Worm (Caenorhabditis elegans) whole organism, L2 larva: ENCODE data around the gene glb-1.

Source experiments
- C34F6.9 ChIP-seq: fragments of 150-350 bp; optimal IDR thresholded peaks from 2 replicates; lab custom pipeline; 2014; ENCODE audit warnings: missing biosample characterization, missing genetic modification characterization
- F13H6.1 ChIP-seq: sonication (generic microtip); optimal IDR thresholded peaks from 2 replicates; lab custom pipeline; 2016; ENCODE audit warnings: missing genetic modification characterization, missing compliant biosample characterization
- R02D3.7 ChIP-seq: fragments of 150-350 bp; optimal IDR thresholded peaks from 2 replicates; lab custom pipeline; 2014; ENCODE audit warnings: missing biosample characterization, missing genetic modification characterization
- alr-1 ChIP-seq: fragments of 150-350 bp; optimal IDR thresholded peaks from 2 replicates; lab custom pipeline; 2014; ENCODE audit warnings: missing biosample characterization, missing genetic modification characterization
- aly-2 ChIP-seq: fragments of 150-350 bp; optimal IDR thresholded peaks from 2 replicates; lab custom pipeline; 2014; ENCODE audit warnings: missing biosample characterization, missing genetic modification characterization
- ama-1 ChIP-seq: fragments of 150-350 bp; optimal IDR thresholded peaks from 2 replicates; lab custom pipeline; 2018; ENCODE audit warnings: inconsistent platforms
- blmp-1 ChIP-seq: sonication (generic microtip); optimal IDR thresholded peaks from 2 replicates; lab custom pipeline; 2017; ENCODE audit warnings: missing genetic modification characterization, mild to moderate bottlenecking, missing compliant biosample characterization, antibody characterized with exemption, moderate library complexity; ENCODE audit not compliant: insufficient read depth
- ceh-16 ChIP-seq: fragments of 150-350 bp; optimal IDR thresholded peaks from 2 replicates; lab custom pipeline; 2014; ENCODE audit warnings: missing biosample characterization, missing genetic modification characterization
- crh-2 ChIP-seq: sonication (generic microtip); optimal IDR thresholded peaks from 2 replicates; lab custom pipeline; 2017; ENCODE audit warnings: missing biosample characterization, missing genetic modification characterization
- dmd-4 ChIP-seq: sonication (generic microtip); optimal IDR thresholded peaks from 2 replicates; lab custom pipeline; 2017; ENCODE audit warnings: missing biosample characterization, missing genetic modification characterization
- egl-27 ChIP-seq: sonication (generic microtip); optimal IDR thresholded peaks from 3 replicates; lab custom pipeline; 2017; ENCODE audit warnings: missing biosample characterization, missing genetic modification reagents, missing genetic modification characterization
- elt-3 ChIP-seq: sonication (generic microtip); optimal IDR thresholded peaks from 2 replicates; lab custom pipeline; 2017; ENCODE audit warnings: missing biosample characterization, missing genetic modification characterization
- fos-1 ChIP-seq: fragments of 150-350 bp; optimal IDR thresholded peaks from 2 replicates; lab custom pipeline; 2014; ENCODE audit warnings: missing biosample characterization, missing genetic modification characterization
- gmeb-1 ChIP-seq: fragments of 150-350 bp; optimal IDR thresholded peaks from 2 replicates; lab custom pipeline; 2014; ENCODE audit warnings: missing biosample characterization, missing genetic modification characterization
- lin-11 ChIP-seq: fragments of 150-350 bp; sonication (generic microtip); optimal IDR thresholded peaks from 2 replicates; lab custom pipeline; 2014; ENCODE audit warnings: missing biosample characterization, missing genetic modification characterization, inconsistent platforms, mixed read lengths
- lin-13 ChIP-seq: fragments of 150-350 bp; optimal IDR thresholded peaks from 2 replicates; lab custom pipeline; 2014; ENCODE audit warnings: missing biosample characterization, missing genetic modification reagents, missing genetic modification characterization
- lin-39 ChIP-seq: fragments of 150-350 bp; optimal IDR thresholded peaks from 2 replicates; lab custom pipeline; 2014; ENCODE audit warnings: missing biosample characterization, missing genetic modification reagents, missing genetic modification characterization
- lsy-2 ChIP-seq, 2 experiments: fragments of 150-350 bp in 1 of 2; sonication (generic microtip) in 1 of 2; optimal IDR thresholded peaks; 2 replicates each; lab custom pipeline; 2014 to 2017; ENCODE audit warnings: missing biosample characterization in 2 of 2, missing genetic modification characterization in 2 of 2
- mab-5 ChIP-seq: fragments of 150-350 bp; optimal IDR thresholded peaks from 2 replicates; lab custom pipeline; 2014; ENCODE audit warnings: missing biosample characterization, missing genetic modification characterization
- mbf-1 ChIP-seq: sonication (generic microtip); optimal IDR thresholded peaks from 2 replicates; lab custom pipeline; 2017; ENCODE audit warnings: missing biosample characterization, missing genetic modification characterization
- nhr-10 ChIP-seq: sonication (generic microtip); optimal IDR thresholded peaks from 2 replicates; lab custom pipeline; 2017; ENCODE audit warnings: missing biosample characterization, missing genetic modification characterization
- nhr-12 ChIP-seq: fragments of 150-350 bp; optimal IDR thresholded peaks from 2 replicates; lab custom pipeline; 2014; ENCODE audit warnings: missing biosample characterization, missing genetic modification characterization
- nhr-129 ChIP-seq: fragments of 150-350 bp; optimal IDR thresholded peaks from 2 replicates; lab custom pipeline; 2014; ENCODE audit warnings: missing biosample characterization, missing genetic modification characterization
- nhr-21 ChIP-seq: fragments of 150-350 bp; optimal IDR thresholded peaks from 2 replicates; lab custom pipeline; 2014; ENCODE audit warnings: missing biosample characterization, missing genetic modification characterization
- nhr-23 ChIP-seq: fragments of 150-350 bp; optimal IDR thresholded peaks from 2 replicates; lab custom pipeline; 2014; ENCODE audit warnings: missing biosample characterization, missing genetic modification reagents, missing genetic modification characterization
- nhr-6 ChIP-seq: fragments of 150-350 bp; optimal IDR thresholded peaks from 2 replicates; lab custom pipeline; 2014; ENCODE audit warnings: missing biosample characterization, missing genetic modification characterization
- nhr-77 ChIP-seq: fragments of 150-350 bp; optimal IDR thresholded peaks from 2 replicates; lab custom pipeline; 2014; ENCODE audit warnings: missing biosample characterization, missing genetic modification characterization
- sem-4 ChIP-seq: fragments of 150-350 bp; optimal IDR thresholded peaks from 2 replicates; lab custom pipeline; 2014; ENCODE audit warnings: missing biosample characterization, missing genetic modification reagents, missing genetic modification characterization
- skn-1 ChIP-seq: sonication (generic microtip); optimal IDR thresholded peaks from 2 replicates; lab custom pipeline; 2017; ENCODE audit warnings: missing biosample characterization, missing genetic modification characterization
- sma-3 ChIP-seq: sonication (generic microtip); optimal IDR thresholded peaks from 2 replicates; lab custom pipeline; 2016; ENCODE audit warnings: missing genetic modification reagents, missing genetic modification characterization, missing compliant biosample characterization
- sma-9 ChIP-seq, 2 experiments: fragments of 150-350 bp in 1 of 2; sonication (generic microtip) in 1 of 2; optimal IDR thresholded peaks; 2 replicates each; lab custom pipeline; 2014 to 2016; ENCODE audit warnings: missing genetic modification characterization in 2 of 2, mild to moderate bottlenecking in 1 of 2, missing biosample characterization in 1 of 2, missing compliant biosample characterization in 1 of 2, missing genetic modification reagents in 1 of 2, moderate library complexity in 1 of 2
- snpc-4 ChIP-seq: fragments of 150-350 bp; optimal IDR thresholded peaks from 2 replicates; lab custom pipeline; 2014; ENCODE audit warnings: missing biosample characterization, missing genetic modification characterization
- unc-39 ChIP-seq: fragments of 150-350 bp; optimal IDR thresholded peaks from 2 replicates; lab custom pipeline; 2014; ENCODE audit warnings: missing biosample characterization, missing genetic modification characterization
- unc-55 ChIP-seq: fragments of 150-350 bp; sonication (generic microtip); optimal IDR thresholded peaks from 3 replicates; lab custom pipeline; 2014; ENCODE audit warnings: missing biosample characterization, missing genetic modification reagents, missing genetic modification characterization
- unc-62 ChIP-seq: fragments of 150-350 bp; optimal IDR thresholded peaks from 2 replicates; lab custom pipeline; 2014; ENCODE audit warnings: missing biosample characterization, missing genetic modification reagents, missing genetic modification characterization
- zag-1 ChIP-seq: fragments of 150-350 bp; optimal IDR thresholded peaks from 2 replicates; lab custom pipeline; 2014; ENCODE audit warnings: missing biosample characterization, missing genetic modification characterization
- ztf-1 ChIP-seq: fragments of 200-800 bp; sonication (Bioruptor generic); conservative IDR thresholded peaks from 2 replicates; pipeline ENCODE4 v1.3.6; 2022; ENCODE audit warnings: missing genetic modification characterization, missing compliant biosample characterization
- ztf-11 ChIP-seq: sonication (generic microtip); optimal IDR thresholded peaks from 2 replicates; lab custom pipeline; 2017; ENCODE audit warnings: missing biosample characterization, missing genetic modification characterization

The glb-1 gene

ce11 chrIII:8961993-8962392 lies 38.9 kb upstream of the glb-1 start, which contains the start of gene grl-25:
Gene grl-25 (plus strand): TSS chrIII:8962293.
- no peak for TF ChIP-seq dmd-4 (tag; lab: Kevin White, UChicago)
- TF ChIP-seq R02D3.7 (tag; lab: Kevin White, UChicago): no peak
- TF ChIP-seq nhr-12: no peak
- no peak for TF ChIP-seq lsy-2 (tag; optimal IDR thresholded peaks at IDR 0.05; lab: Kevin White, UChicago)
- TF ChIP-seq elt-3 (tag; lab: Kevin White, UChicago): no peak
- no peak for TF ChIP-seq nhr-129 (tag; lab: Kevin White, UChicago)
- TF ChIP-seq gmeb-1 (tag; lab: Kevin White, UChicago): no peak
- TF ChIP-seq crh-2 (tag; lab: Kevin White, UChicago): no peak
- TF ChIP-seq sem-4 (tag; lab: Kevin White, UChicago): no peak
- TF ChIP-seq ceh-16 (tag; lab: Kevin White, UChicago): no peak
- TF ChIP-seq lin-13 (GFP tag; lab: Kevin White, UChicago): no peak
- no peak for TF ChIP-seq nhr-21 (tag; lab: Kevin White, UChicago)
- no peak for TF ChIP-seq skn-1
- TF ChIP-seq ztf-1 (GFP tag; lab: Robert Waterston, UW): no peak
- no peak for TF ChIP-seq ztf-11

- TF ChIP-seq alr-1 (tag; lab: Kevin White, UChicago) (no peak), ama-1 (lab: Kevin White, UChicago) (no peak), mbf-1 (no peak), zag-1 (no peak), ztf-11 (no peak), dmd-4 (tag; lab: Kevin White, UChicago) (no peak), lsy-2 (tag; optimal IDR thresholded peaks at IDR 0.05; lab: Kevin White, UChicago) (no peak), lin-11 (tag; lab: Kevin White, UChicago) (no peak), blmp-1 (no peak), gmeb-1 (tag; lab: Kevin White, UChicago) (no peak)
These were observed 37.6 kb upstream of the glb-1 start, which contains the start of gene ZK643.6 for ce11 chrIII:8960664-8961063. Gene ZK643.6 (minus strand): TSS chrIII:8960764.

- TF ChIP-seq nhr-6 (tag; lab: Kevin White, UChicago) (peak; percentile 30), nhr-12 (no peak), nhr-23 (no peak), fos-1 (tag; lab: Kevin White, UChicago) (no peak), R02D3.7 (tag; lab: Kevin White, UChicago) (no peak), snpc-4 (tag; lab: Kevin White, UChicago) (peak; percentile 33), ceh-16 (tag; lab: Kevin White, UChicago) (no peak), aly-2 (tag; lab: Kevin White, UChicago) (no peak), nhr-10 (no peak), unc-62 (GFP tag; lab: Kevin White, UChicago) (no peak), skn-1 (no peak), unc-39 (tag; lab: Kevin White, UChicago) (no peak), zag-1 (peak; percentile 4), nhr-77 (tag; lab: Kevin White, UChicago) (no peak), ztf-1 (GFP tag; lab: Robert Waterston, UW) (no peak), nhr-21 (tag; lab: Kevin White, UChicago) (peak; percentile 35), F13H6.1 (tag; lab: Kevin White, UChicago) (peak; percentile 65), elt-3 (tag; lab: Kevin White, UChicago) (no peak), C34F6.9 (tag; lab: Kevin White, UChicago) (peak; percentile 79), sma-9 (GFP tag; optimal IDR thresholded peaks at IDR 0.05; lab: Kevin White, UChicago) (peak; percentile 75), sma-9 (tag; optimal IDR thresholded peaks at IDR 0.05; lab: Kevin White, UChicago) (no peak), lin-39 (tag; lab: Kevin White, UChicago) (no peak), unc-55 (GFP tag; lab: Kevin White, UChicago) (peak; percentile 89), egl-27 (no peak), sma-3 (GFP tag; lab: Kevin White, UChicago) (peak; percentile 53), sem-4 (tag; lab: Kevin White, UChicago) (peak; percentile 50), blmp-1 (no peak), mab-5 (tag; lab: Kevin White, UChicago) (peak; percentile 52), gmeb-1 (tag; lab: Kevin White, UChicago) (peak; percentile 72), crh-2 (tag; lab: Kevin White, UChicago) (peak; percentile 73), dmd-4 (tag; lab: Kevin White, UChicago) (no peak), lin-13 (GFP tag; lab: Kevin White, UChicago) (peak; percentile 59), lsy-2 (tag; optimal IDR thresholded peaks at IDR 0.05; lab: Kevin White, UChicago) (peak; percentile 81 to 97), ama-1 (lab: Kevin White, UChicago) (no peak), lin-11 (tag; lab: Kevin White, UChicago) (peak; percentile 7)
- TF ChIP-seq, all 48 proteins: peak for 16
These were observed 33.1 kb upstream of the glb-1 start, which contains the start of the genes ZK643.5 and ZK643.2 for ce11 chrIII:8956146-8956646. Gene ZK643.5 (minus strand): TSS chrIII:8956196. Gene ZK643.2 (plus strand): TSS chrIII:8956540.
